Fruit fly (Drosophila melanogaster): ENCODE data around the gene CG15169.

Gene CG15169

DNA sequence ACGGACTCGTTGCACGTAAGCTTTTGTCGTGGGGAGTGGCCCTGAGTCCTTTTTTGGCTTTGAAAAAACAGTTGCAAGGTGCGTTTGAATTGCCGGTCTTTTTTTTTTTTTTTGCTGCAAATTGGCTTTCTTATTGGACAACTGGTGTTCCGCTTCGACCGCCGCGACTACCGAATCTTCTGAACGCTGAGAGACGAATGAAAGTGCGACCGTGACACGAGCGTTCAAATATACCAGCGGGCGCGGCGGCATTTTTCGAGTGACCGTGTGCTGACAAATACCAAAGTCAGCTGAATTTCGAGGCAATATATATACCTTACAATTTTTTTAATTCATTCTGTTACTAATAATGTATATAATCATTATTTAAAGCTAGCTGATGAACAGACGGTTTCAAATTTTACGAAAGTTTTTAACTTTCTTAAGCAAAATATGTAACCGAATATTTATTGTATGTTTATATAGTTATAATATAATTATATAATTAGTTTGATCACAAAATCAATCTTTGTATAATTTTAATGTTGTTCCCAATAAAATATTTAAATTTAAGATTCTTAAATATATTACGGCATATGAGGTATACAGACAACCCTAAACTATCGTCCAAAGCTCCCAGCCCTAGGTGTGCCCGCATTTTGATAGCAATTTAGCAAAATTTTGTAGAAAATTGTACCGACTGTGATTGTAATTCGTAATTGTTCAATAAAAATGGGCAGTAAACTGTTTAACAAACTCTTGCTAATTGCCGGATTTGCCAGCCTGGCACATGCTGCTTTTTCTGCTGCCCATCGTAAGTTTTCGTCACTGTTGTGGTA is 3.5 kb upstream of the CG15169 start, which contains the start of the genes Swip-1 and EMC5 (continued):
- TF ChIP-seq Asciz (GFP tag; optimal IDR thresholded peaks at IDR 0.05) = no peak
- TF ChIP-seq CG32767 (GFP tag; IDR thresholded peaks at IDR 0.05) = 0 out of 2 replicates have a peak, but pooled peaks have one; percentile 13
- TF ChIP-seq CG1233 (GFP tag; optimal IDR thresholded peaks at IDR 0.05) = peak; percentile 58
- TF ChIP-seq CG6765 (GFP tag; optimal IDR thresholded peaks at IDR 0.05) = no peak
- TF ChIP-seq pzg (GFP tag; optimal IDR thresholded peaks at IDR 0.05) = peak; percentile 55
- TF ChIP-seq Eip74EF (GFP tag; optimal IDR thresholded peaks at IDR 0.05) = peak in 1 of 2 experiments; percentile 20
- TF ChIP-seq Stat92E (GFP tag; optimal IDR thresholded peaks at IDR 0.05) = no peak
- peak; percentile 45 for TF ChIP-seq Vsx1 (GFP tag; optimal IDR thresholded peaks at IDR 0.05)
- no peak for TF ChIP-seq CG5180 (GFP tag; optimal IDR thresholded peaks at IDR 0.05)
- peak; percentile 10; the same call in 1 of the 3 replicates for TF ChIP-seq so (GFP tag; IDR thresholded peaks at IDR 0.05)
- peak; percentile 30 for TF ChIP-seq CG17385 (GFP tag; optimal IDR thresholded peaks at IDR 0.05)
- TF ChIP-seq Camta (GFP tag; optimal IDR thresholded peaks at IDR 0.05) = no peak
- TF ChIP-seq CG31441 (GFP tag; IDR thresholded peaks at IDR 0.05) = peak; percentile 83
- no peak for TF ChIP-seq CG3065 (GFP tag; optimal IDR thresholded peaks at IDR 0.05)
- no peak for TF ChIP-seq Adf1 (GFP tag; IDR thresholded peaks at IDR 0.05)
- no peak for TF ChIP-seq Bdp1 (GFP tag; optimal IDR thresholded peaks at IDR 0.05)
- no peak for TF ChIP-seq Antp (GFP tag; optimal IDR thresholded peaks at IDR 0.05)
- no peak for TF ChIP-seq toy (GFP tag; IDR thresholded peaks at IDR 0.05)
- TF ChIP-seq Ets65A (GFP tag) = peak; percentile 87
- TF ChIP-seq br (optimal IDR thresholded peaks at IDR 0.05) = no peak
- peak; percentile 16 for TF ChIP-seq ewg (GFP tag; optimal IDR thresholded peaks at IDR 0.05)
- TF ChIP-seq Atf3 (GFP tag; optimal IDR thresholded peaks at IDR 0.05) = no peak
- TF ChIP-seq CG7372 (GFP tag; IDR thresholded peaks at IDR 0.05) = no peak
- TF ChIP-seq CG11093 (GFP tag; IDR thresholded peaks at IDR 0.05) = no peak
- peak; percentile 60 for TF ChIP-seq CG4328 (GFP tag; optimal IDR thresholded peaks at IDR 0.05)
- no peak for TF ChIP-seq lov (optimal IDR thresholded peaks at IDR 0.05)
- no peak for TF ChIP-seq lov (GFP tag; IDR thresholded peaks at IDR 0.05)
- peak; percentile 36; the same call in 1 of the 2 replicates for TF ChIP-seq CG4404 (GFP tag; IDR thresholded peaks at IDR 0.05)
- TF ChIP-seq abd-A (tag; optimal IDR thresholded peaks at IDR 0.05) = no peak
- TF ChIP-seq ham (GFP tag; IDR thresholded peaks at IDR 0.05) = no peak
- TF ChIP-seq chinmo (GFP tag; IDR thresholded peaks at IDR 0.05; ENCODE audit: partially characterized antibody) = 0 out of 4 replicates have a peak, but pooled peaks have one; percentile 17
- peak; percentile 15 for TF ChIP-seq CG34376 (GFP tag; optimal IDR thresholded peaks at IDR 0.05)
- TF ChIP-seq exex (tag; optimal IDR thresholded peaks at IDR 0.05) = peak; percentile 24
- peak; percentile 24 for TF ChIP-seq Ets97D (GFP tag; optimal IDR thresholded peaks at IDR 0.05)
- TF ChIP-seq CG1832 (GFP tag; optimal IDR thresholded peaks at IDR 0.05) = no peak
- TF ChIP-seq CG4820 (GFP tag; optimal IDR thresholded peaks at IDR 0.05) = peak; percentile 43
- TF ChIP-seq CG4360 (GFP tag; IDR thresholded peaks at IDR 0.05) = 0 out of 2 replicates have a peak, but pooled peaks have one; percentile 17
- TF ChIP-seq maf-S (GFP tag; optimal IDR thresholded peaks at IDR 0.05) = no peak
- TF ChIP-seq z (GFP tag; IDR thresholded peaks at IDR 0.05) = no peak
- peak; percentile 60; the same call in 1 of the 2 replicates for TF ChIP-seq sisA (GFP tag; IDR thresholded peaks at IDR 0.05)
- no peak for TF ChIP-seq CG8281 (tag; optimal IDR thresholded peaks at IDR 0.05)
- peak; percentile 11 for TF ChIP-seq CG13624 (GFP tag; optimal IDR thresholded peaks at IDR 0.05)
- TF ChIP-seq cato (GFP tag; optimal IDR thresholded peaks at IDR 0.05; ENCODE audit: borderline replicate concordance) = peak; percentile 26
- TF ChIP-seq Dbx (GFP tag; IDR thresholded peaks at IDR 0.05) = peak; percentile 69
- no peak for TF ChIP-seq zf30C (GFP tag; optimal IDR thresholded peaks at IDR 0.05)
- TF ChIP-seq bowl (GFP tag; IDR thresholded peaks at IDR 0.05) = no peak
- no peak for TF ChIP-seq Hmx (GFP tag; optimal IDR thresholded peaks at IDR 0.05)
- no peak for TF ChIP-seq CTCF (GFP tag; optimal IDR thresholded peaks at IDR 0.05)
- TF ChIP-seq Blimp-1 (GFP tag; optimal IDR thresholded peaks at IDR 0.05) = peak; percentile 45
- peak; percentile 50 for TF ChIP-seq esg (GFP tag; conservative IDR thresholded peaks at IDR 0.05)

Data from whole organism, embryonic.